Fruit fly (Drosophila melanogaster) whole organism, larva: Measurements from ENCODE around the gene Rtel1.

ENCODE experiments used
- noc ChIP-seq: fragments of 200-800 bp; sonication (Bioruptor generic); optimal IDR thresholded peaks from 3 replicates; lab custom pipeline; 2019; ENCODE audit warnings: missing biosample characterization, mild to moderate bottlenecking, missing genetic modification characterization, moderate library complexity

Rtel1 gene

dm6 chrX:5746864-5747861 is at the start of gene Rtel1, which contains the start of gene IntS6:
Gene Rtel1 (plus strand): TSS chrX:5747747.
Gene IntS6 (minus strand): TSS chrX:5747254.
- TF ChIP-seq noc (tag; lab: Kevin White, UChicago): peak; percentile 88

dm6 chrX:5698087-5698727 is 49.3 kb upstream of the Rtel1 start, which contains the start of gene AdamTS-B:
Gene AdamTS-B (plus strand): TSS chrX:5698557.
- TF ChIP-seq noc (tag; lab: Kevin White, UChicago): peak; percentile 57

dm6 chrX:5699824-5700498 is 47.6 kb upstream of the Rtel1 start:
- TF ChIP-seq noc (tag; lab: Kevin White, UChicago): peak; percentile 47

dm6 chrX:5705097-5705496 is 42.5 kb upstream of the Rtel1 start:
- TF ChIP-seq noc (tag; lab: Kevin White, UChicago): no peak

- TF ChIP-seq noc (tag; lab: Kevin White, UChicago): peak; percentile 43
These were observed 41.6 kb upstream of the Rtel1 start for dm6 chrX:5705899-5706312.

dm6 chrX:5712966-5713365 is 34.6 kb upstream of the Rtel1 start:
- no peak for TF ChIP-seq noc (tag; lab: Kevin White, UChicago)

dm6 chrX:5714786-5715185 is 32.8 kb upstream of the Rtel1 start:
- no peak for TF ChIP-seq noc (tag; lab: Kevin White, UChicago)

dm6 chrX:5715455-5716227 is 31.9 kb upstream of the Rtel1 start:
- TF ChIP-seq noc (tag; lab: Kevin White, UChicago): peak; percentile 95

dm6 chrX:5717741-5718475 is 29.6 kb upstream of the Rtel1 start, which contains the start of gene CG33080:
Gene CG33080 (minus strand): TSS chrX:5717778.
- TF ChIP-seq noc (tag; lab: Kevin White, UChicago): no peak

- peak; percentile 98 for TF ChIP-seq noc (tag; lab: Kevin White, UChicago)
These were observed 29.0 kb upstream of the Rtel1 start for dm6 chrX:5718476-5719012.

- TF ChIP-seq noc (tag; lab: Kevin White, UChicago): no peak
These were observed 24.0 kb upstream of the Rtel1 start for dm6 chrX:5723577-5723976.

dm6 chrX:5724151-5724699 is 23.3 kb upstream of the Rtel1 start:
- TF ChIP-seq noc (tag; lab: Kevin White, UChicago): no peak

- TF ChIP-seq noc (tag; lab: Kevin White, UChicago): no peak
These were observed 22.8 kb upstream of the Rtel1 start for dm6 chrX:5724744-5725185.

- TF ChIP-seq noc (tag; lab: Kevin White, UChicago): no peak
These were observed 15.1 kb upstream of the Rtel1 start, which contains the start of gene CG15773 for dm6 chrX:5732440-5732839. Gene CG15773 (plus strand): TSS chrX:5732740.
